Fruit fly (Drosophila melanogaster) whole organism, embryonic: ENCODE measurements around the gene Inx3.

Source experiments
- Abd-B ChIP-seq: fragments of 200-800 bp; sonication (Bioruptor generic); optimal IDR thresholded peaks from 2 replicates; lab custom pipeline; 2018; ENCODE audit warnings: missing biosample characterization, mild to moderate bottlenecking, missing genetic modification characterization, moderate library complexity
- B-H2 ChIP-seq: fragments of 200-800 bp; sonication (Bioruptor generic); optimal IDR thresholded peaks from 2 replicates; lab custom pipeline; 2018; ENCODE audit warnings: missing biosample characterization, mild to moderate bottlenecking, missing genetic modification characterization
- C15 ChIP-seq: fragments of 200-800 bp; sonication (Bioruptor generic); IDR thresholded peaks from 3 replicates; pipeline ENCODE4 v1.3.6; 2022; ENCODE audit warnings: missing biosample characterization, missing genetic modification characterization
- CG10209 ChIP-seq: fragments of 200-800 bp; sonication (Bioruptor generic); optimal IDR thresholded peaks from 3 replicates; lab custom pipeline; 2017; ENCODE audit warnings: missing biosample characterization, mild to moderate bottlenecking, missing genetic modification characterization, missing genetic modification reagents
- CG10267 ChIP-seq: fragments of 200-800 bp; sonication (Bioruptor generic); optimal IDR thresholded peaks from 2 replicates; lab custom pipeline; 2018; ENCODE audit warnings: missing biosample characterization, mild to moderate bottlenecking, missing genetic modification characterization, moderate library complexity
- CG10959 ChIP-seq: fragments of 200-800 bp; sonication (Bioruptor generic); IDR thresholded peaks from 2 replicates; pipeline ENCODE4 v1.3.6; 2022; ENCODE audit warnings: missing biosample characterization, missing genetic modification characterization
- CG11085 ChIP-seq: fragments of 200-800 bp; sonication (Bioruptor generic); IDR thresholded peaks from 2 replicates; pipeline ENCODE4 v1.3.6; 2022; ENCODE audit warnings: missing biosample characterization, missing genetic modification characterization
- CG12391 ChIP-seq: fragments of 200-800 bp; sonication (Bioruptor generic); optimal IDR thresholded peaks from 3 replicates; lab custom pipeline; 2018; ENCODE audit warnings: missing biosample characterization, mild to moderate bottlenecking, missing genetic modification characterization, moderate library complexity
- CG13123 ChIP-seq: fragments of 200-800 bp; sonication (Bioruptor generic); optimal IDR thresholded peaks from 2 replicates; lab custom pipeline; 2016; ENCODE audit warnings: missing biosample characterization, missing genetic modification characterization
- CG14965 ChIP-seq: fragments of 200-800 bp; sonication (Bioruptor generic); optimal IDR thresholded peaks from 2 replicates; lab custom pipeline; 2016; ENCODE audit warnings: missing biosample characterization, missing genetic modification characterization, borderline replicate concordance
- CG1529 ChIP-seq: fragments of 200-800 bp; sonication (Bioruptor generic); optimal IDR thresholded peaks from 3 replicates; lab custom pipeline; 2018; ENCODE audit warnings: missing biosample characterization, missing genetic modification characterization
- CG17912 ChIP-seq: fragments of 200-800 bp; sonication (Bioruptor generic); optimal IDR thresholded peaks from 2 replicates; lab custom pipeline; 2018; ENCODE audit warnings: missing biosample characterization, mild to moderate bottlenecking, missing genetic modification characterization
- CG1792 ChIP-seq: fragments of 200-800 bp; sonication (Bioruptor generic); optimal IDR thresholded peaks from 2 replicates; lab custom pipeline; 2016; ENCODE audit warnings: missing biosample characterization, missing genetic modification characterization
- CG2129 ChIP-seq: fragments of 200-800 bp; sonication (Bioruptor generic); IDR thresholded peaks from 2 replicates; pipeline ENCODE4 v1.3.6; 2022; ENCODE audit warnings: missing biosample characterization, missing genetic modification characterization; ENCODE audit not compliant: partially characterized antibody
- CG2889 ChIP-seq: fragments of 200-800 bp; sonication (Bioruptor generic); IDR thresholded peaks from 3 replicates; pipeline ENCODE4 v1.3.6; 2022; ENCODE audit warnings: missing biosample characterization, missing genetic modification characterization
- CG4730 ChIP-seq: fragments of 200-800 bp; sonication (Bioruptor generic); IDR thresholded peaks from 2 replicates; pipeline ENCODE4 v1.3.6; 2022; ENCODE audit warnings: missing biosample characterization, missing genetic modification characterization
- CG8089 ChIP-seq: fragments of 200-800 bp; sonication (Bioruptor generic); optimal IDR thresholded peaks from 3 replicates; lab custom pipeline; 2016; ENCODE audit warnings: missing biosample characterization, missing genetic modification characterization
- CHES-1-like ChIP-seq: fragments of 200-800 bp; sonication (Bioruptor generic); optimal IDR thresholded peaks from 2 replicates; lab custom pipeline; 2016; ENCODE audit warnings: missing biosample characterization, missing genetic modification characterization
- Dip2 ChIP-seq: fragments of 200-800 bp; sonication (Bioruptor generic); IDR thresholded peaks from 2 replicates; pipeline ENCODE4 v1.3.6; 2022; ENCODE audit warnings: missing biosample characterization, missing genetic modification characterization
- Fer1 ChIP-seq: fragments of 200-800 bp; sonication (Bioruptor generic); optimal IDR thresholded peaks from 2 replicates; lab custom pipeline; 2017; ENCODE audit warnings: missing biosample characterization, mild to moderate bottlenecking, missing genetic modification characterization
- Hsf ChIP-seq: fragments of 200-800 bp; sonication (Bioruptor generic); optimal IDR thresholded peaks from 3 replicates; lab custom pipeline; 2016; ENCODE audit warnings: missing biosample characterization, missing genetic modification characterization
- Mad ChIP-seq: fragments of 200-800 bp; sonication (Bioruptor generic); optimal IDR thresholded peaks from 2 replicates; lab custom pipeline; 2016; ENCODE audit warnings: missing biosample characterization, missing genetic modification characterization
- NK7.1 ChIP-seq: fragments of 200-800 bp; sonication (Bioruptor generic); optimal IDR thresholded peaks from 3 replicates; lab custom pipeline; 2016; ENCODE audit warnings: missing biosample characterization, missing genetic modification characterization
- Sin3A ChIP-seq: fragments of >200 bp; optimal IDR thresholded peaks from 2 replicates; lab custom pipeline; 2018
- Sry-β ChIP-seq: fragments of 200-800 bp; sonication (Bioruptor generic); optimal IDR thresholded peaks from 2 replicates; lab custom pipeline; 2018; ENCODE audit warnings: missing biosample characterization, mild to moderate bottlenecking, missing genetic modification characterization, moderate library complexity
- Taf1 ChIP-seq: fragments of 200-800 bp; sonication (Bioruptor generic); IDR thresholded peaks from 2 replicates; pipeline ENCODE4 v1.3.6; 2022; ENCODE audit warnings: missing biosample characterization, missing genetic modification characterization
- ac ChIP-seq: fragments of 200-800 bp; sonication (Bioruptor generic); optimal IDR thresholded peaks from 3 replicates; lab custom pipeline; 2017; ENCODE audit warnings: missing biosample characterization, mild to moderate bottlenecking, missing genetic modification characterization
- caup ChIP-seq: fragments of 200-800 bp; sonication (Bioruptor generic); optimal IDR thresholded peaks from 3 replicates; lab custom pipeline; 2017; ENCODE audit warnings: missing biosample characterization, mild to moderate bottlenecking, missing genetic modification characterization, moderate library complexity; ENCODE audit not compliant: severe bottlenecking
- ci ChIP-seq: fragments of 200-800 bp; sonication (Bioruptor generic); IDR thresholded peaks from 3 replicates; pipeline ENCODE4 v1.3.6; 2022; ENCODE audit warnings: missing biosample characterization, missing genetic modification characterization
- corto ChIP-seq: fragments of 200-800 bp; sonication (Bioruptor generic); optimal IDR thresholded peaks from 2 replicates; lab custom pipeline; 2016; ENCODE audit warnings: missing biosample characterization, mild to moderate bottlenecking, missing genetic modification characterization, moderate library complexity
- gem ChIP-seq: fragments of 200-800 bp; sonication (Bioruptor generic); optimal IDR thresholded peaks from 2 replicates; lab custom pipeline; 2019; ENCODE audit warnings: missing biosample characterization, mild to moderate bottlenecking, missing genetic modification characterization, moderate library complexity
- ham ChIP-seq: fragments of 200-800 bp; sonication (Bioruptor generic); IDR thresholded peaks from 2 replicates; pipeline ENCODE4 v1.3.6; 2022; ENCODE audit warnings: missing biosample characterization, missing genetic modification characterization
- ken ChIP-seq: fragments of 200-800 bp; sonication (Bioruptor generic); IDR thresholded peaks from 3 replicates; pipeline ENCODE4 v1.3.6; 2022; ENCODE audit warnings: missing biosample characterization, missing genetic modification characterization
- klu ChIP-seq: fragments of 200-800 bp; sonication (Bioruptor generic); IDR thresholded peaks from 2 replicates; pipeline ENCODE4 v1.3.6; 2022; ENCODE audit warnings: missing biosample characterization, missing genetic modification characterization
- knrl ChIP-seq: fragments of 200-800 bp; sonication (Bioruptor generic); IDR thresholded peaks from 3 replicates; pipeline ENCODE4 v1.3.6; 2022; ENCODE audit warnings: missing biosample characterization, missing genetic modification characterization; ENCODE audit not compliant: partially characterized antibody
- lilli ChIP-seq: fragments of 200-800 bp; sonication (Bioruptor generic); optimal IDR thresholded peaks from 3 replicates; lab custom pipeline; 2016; ENCODE audit warnings: missing biosample characterization, missing genetic modification characterization
- onecut ChIP-seq: fragments of 200-800 bp; sonication (Bioruptor generic); IDR thresholded peaks from 2 replicates; pipeline ENCODE4 v1.3.6; 2022; ENCODE audit warnings: missing biosample characterization, missing genetic modification characterization
- org-1 ChIP-seq: fragments of 200-800 bp; sonication (Bioruptor generic); optimal IDR thresholded peaks from 2 replicates; lab custom pipeline; 2017; ENCODE audit warnings: missing biosample characterization, missing genetic modification characterization
- pb ChIP-seq: fragments of 200-800 bp; sonication (Bioruptor generic); optimal IDR thresholded peaks from 3 replicates; lab custom pipeline; 2016; ENCODE audit warnings: missing biosample characterization, missing genetic modification characterization
- pnt ChIP-seq: fragments of 200-800 bp; sonication (Bioruptor generic); optimal IDR thresholded peaks from 3 replicates; lab custom pipeline; 2016; ENCODE audit warnings: missing biosample characterization, missing genetic modification characterization
- ranshi ChIP-seq: fragments of 200-800 bp; sonication (Bioruptor generic); IDR thresholded peaks from 2 replicates; pipeline ENCODE4 v1.3.6; 2022; ENCODE audit warnings: missing biosample characterization, missing genetic modification characterization
- schlank ChIP-seq: fragments of 200-800 bp; sonication (Bioruptor generic); optimal IDR thresholded peaks from 2 replicates; lab custom pipeline; 2018; ENCODE audit warnings: missing biosample characterization, mild to moderate bottlenecking, missing genetic modification characterization
- shn ChIP-seq: fragments of 200-800 bp; sonication (Bioruptor generic); optimal IDR thresholded peaks from 3 replicates; lab custom pipeline; 2016; ENCODE audit warnings: missing biosample characterization, missing genetic modification characterization
- sima ChIP-seq: fragments of 200-800 bp; sonication (Bioruptor generic); optimal IDR thresholded peaks from 2 replicates; lab custom pipeline; 2016; ENCODE audit warnings: missing biosample characterization, missing genetic modification characterization
- slbo ChIP-seq: fragments of 200-800 bp; sonication (Bioruptor generic); IDR thresholded peaks from 2 replicates; pipeline ENCODE4 v1.3.6; 2022; ENCODE audit warnings: missing biosample characterization, missing genetic modification characterization
- slou ChIP-seq: fragments of 200-800 bp; sonication (Bioruptor generic); optimal IDR thresholded peaks from 3 replicates; lab custom pipeline; 2016; ENCODE audit warnings: missing biosample characterization, missing genetic modification characterization
- tgo ChIP-seq: fragments of 200-800 bp; sonication (Bioruptor generic); IDR thresholded peaks from 3 replicates; pipeline ENCODE4 v1.3.6; 2022; ENCODE audit warnings: missing biosample characterization, missing genetic modification characterization
- trem ChIP-seq: fragments of 200-800 bp; optimal IDR thresholded peaks from 3 replicates; lab custom pipeline; 2019; ENCODE audit warnings: missing biosample characterization, mild to moderate bottlenecking, missing genetic modification characterization, moderate library complexity
- zf30C ChIP-seq: fragments of 200-800 bp; sonication (Bioruptor generic); optimal IDR thresholded peaks from 3 replicates; lab custom pipeline; 2018; ENCODE audit warnings: missing biosample characterization, mild to moderate bottlenecking, missing genetic modification characterization
- zfh1 ChIP-seq: fragments of 200-800 bp; sonication (Bioruptor generic); IDR thresholded peaks from 3 replicates; pipeline ENCODE4 v1.3.6; 2022; ENCODE audit warnings: missing biosample characterization, missing genetic modification characterization
- zfh2 ChIP-seq: fragments of 200-800 bp; sonication (Bioruptor generic); optimal IDR thresholded peaks from 2 replicates; lab custom pipeline; 2016; ENCODE audit warnings: missing biosample characterization, missing genetic modification characterization

Inx3 gene

DNA sequence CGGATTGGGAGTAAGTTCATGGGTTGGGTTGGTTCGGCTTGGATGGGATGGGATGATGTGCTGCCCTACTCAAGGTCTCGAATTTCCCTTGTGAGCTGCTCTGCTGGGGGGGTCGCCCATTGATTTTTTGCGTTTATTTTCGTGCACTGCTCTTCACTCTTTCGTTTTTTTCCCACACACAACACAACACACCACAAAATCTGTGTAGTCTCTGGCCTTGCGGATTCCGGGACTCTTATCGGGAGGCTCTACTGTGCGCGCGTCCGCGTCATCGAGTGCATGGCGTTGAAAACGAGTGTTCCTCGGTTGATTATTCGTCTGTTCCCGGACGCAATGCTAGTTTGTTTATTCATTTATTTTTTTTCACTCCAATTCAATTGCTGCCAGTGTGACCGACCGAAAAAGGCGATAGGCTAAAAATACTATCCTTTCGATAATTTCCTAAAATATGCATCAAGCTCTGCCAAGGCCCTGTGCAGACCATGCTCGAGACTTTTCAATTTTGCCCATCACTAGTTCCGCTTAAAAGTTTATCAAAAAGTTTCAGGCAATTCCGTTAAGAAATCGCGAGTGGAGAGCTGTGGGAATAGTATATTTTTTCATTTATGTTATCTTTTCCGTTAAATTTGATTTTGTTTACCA, 27.6 kb downstream of the Inx3 start, which contains the start of gene WASp (continued):
- TF ChIP-seq org-1 = peak; percentile 21
- TF ChIP-seq shn (GFP tag; lab: Kevin White, UChicago) = peak; percentile 78
- TF ChIP-seq ci = peak; percentile 94
- TF ChIP-seq CG2129 (GFP tag; lab: Robert Waterston, UW) = no peak
- TF ChIP-seq Taf1 = no peak
- TF ChIP-seq CG4730 = peak; percentile 50
- TF ChIP-seq zfh1 = peak; percentile 78
- no peak; the same call in 1 of the 2 replicates for TF ChIP-seq ham (GFP tag; lab: Robert Waterston, UW)
- TF ChIP-seq B-H2 (GFP tag; lab: Kevin White, UChicago) = peak; percentile 85
- TF ChIP-seq Sry-β (GFP tag; lab: Kevin White, UChicago) = no peak
- no peak for TF ChIP-seq corto (GFP tag; lab: Kevin White, UChicago)
- peak; percentile 79 for TF ChIP-seq lilli
- peak; percentile 7 for TF ChIP-seq slou (GFP tag; lab: Kevin White, UChicago)
- TF ChIP-seq onecut (GFP tag; lab: Robert Waterston, UW) = peak; percentile 78
- TF ChIP-seq CHES-1-like (GFP tag; lab: Kevin White, UChicago) = peak; percentile 83
- TF ChIP-seq Dip2 (GFP tag; lab: Robert Waterston, UW) = no peak
- TF ChIP-seq ken (GFP tag; lab: Robert Waterston, UW) = peak; percentile 58; the same call in 1 of the 3 replicates
- peak; percentile 18 for TF ChIP-seq Abd-B (GFP tag; lab: Kevin White, UChicago)
- no peak for TF ChIP-seq zf30C (GFP tag; lab: Kevin White, UChicago)
- TF ChIP-seq NK7.1 (GFP tag; lab: Kevin White, UChicago) = peak; percentile 63
- no peak for TF ChIP-seq Fer1 (GFP tag; lab: Kevin White, UChicago)
- TF ChIP-seq schlank (tag; lab: Kevin White, UChicago) = peak; percentile 75
- peak; percentile 54 for TF ChIP-seq pb
- TF ChIP-seq trem (tag; lab: Kevin White, UChicago) = peak; percentile 70
- peak; percentile 75 for TF ChIP-seq zfh2 (GFP tag; lab: Kevin White, UChicago)
- no peak for TF ChIP-seq CG14965 (GFP tag; lab: Kevin White, UChicago)
- TF ChIP-seq Mad (GFP tag; lab: Kevin White, UChicago) = peak; percentile 78
- no peak for TF ChIP-seq CG1529
- no peak for TF ChIP-seq gem (tag; lab: Kevin White, UChicago)
- peak; percentile 62 for TF ChIP-seq tgo (GFP tag; lab: Robert Waterston, UW)
- 0 out of 3 replicates have a peak, but pooled peaks have one; percentile 24 for TF ChIP-seq C15 (GFP tag; lab: Robert Waterston, UW)
- TF ChIP-seq knrl = peak; percentile 47; the same call in 1 of the 3 replicates
- TF ChIP-seq ranshi (GFP tag; lab: Robert Waterston, UW) = peak; percentile 59; the same call in 1 of the 2 replicates
- peak; percentile 77 for TF ChIP-seq CG10209
- peak; percentile 81 for TF ChIP-seq Hsf (GFP tag; lab: Kevin White, UChicago)
- no peak for TF ChIP-seq CG2889
- peak; percentile 81 for TF ChIP-seq caup
- TF ChIP-seq CG17912 (GFP tag; lab: Kevin White, UChicago) = peak; percentile 78
- TF ChIP-seq sima (GFP tag; lab: Kevin White, UChicago) = peak; percentile 47
- TF ChIP-seq klu (GFP tag; lab: Robert Waterston, UW) = no peak
- TF ChIP-seq pnt (GFP tag; lab: Kevin White, UChicago) = peak; percentile 26
- peak; percentile 53 for TF ChIP-seq Sin3A (lab: Kevin White, UChicago)
- peak; percentile 21 for TF ChIP-seq CG13123 (GFP tag; lab: Kevin White, UChicago)
- no peak for TF ChIP-seq CG1792 (GFP tag; lab: Kevin White, UChicago)
- peak; percentile 68 for TF ChIP-seq CG10267 (tag; lab: Kevin White, UChicago)
- TF ChIP-seq CG11085 (GFP tag; lab: Robert Waterston, UW) = peak; percentile 33; the same call in 1 of the 2 replicates
- TF ChIP-seq CG12391 (tag; lab: Kevin White, UChicago) = peak; percentile 73
- TF ChIP-seq CG8089 (GFP tag; lab: Kevin White, UChicago) = peak; percentile 69
- no peak for TF ChIP-seq ac
- TF ChIP-seq slbo = peak; percentile 67
- TF ChIP-seq CG10959 (GFP tag; lab: Robert Waterston, UW) = no peak
